Worm (Caenorhabditis elegans) whole organism, dauer: Measurements from ENCODE around the gene fbxb-48.

ENCODE experiments used
- unc-62 ChIP-seq: sonication (generic microtip); optimal IDR thresholded peaks from 2 replicates; lab custom pipeline; 2017; ENCODE audit warnings: missing biosample characterization, missing genetic modification reagents, missing genetic modification characterization

The fbxb-48 gene

DNA sequence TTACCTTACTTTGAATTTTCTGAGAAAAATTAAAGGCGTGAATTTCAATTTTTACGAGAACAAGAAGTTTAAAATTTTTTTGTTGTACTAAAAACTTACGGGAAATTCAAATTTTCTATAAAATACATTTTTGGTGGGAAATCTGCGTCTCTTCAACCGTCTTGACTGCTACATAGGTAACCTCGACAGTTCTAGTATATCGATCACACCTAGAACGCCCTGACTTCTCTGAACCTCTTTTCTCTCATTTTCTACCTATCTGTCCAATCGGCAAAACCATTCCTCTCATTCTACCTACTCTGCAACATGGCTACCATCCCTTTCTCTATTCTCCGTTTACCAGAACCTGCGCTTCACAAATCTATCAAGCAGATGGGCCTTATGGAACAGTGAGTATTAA lies 35.3 kb downstream of the fbxb-48 start, which contains the start of gene fbxb-25:
fbxb-25 (plus strand) TSS at position 301 of the 400 bp plus-strand sequence.
- TF ChIP-seq unc-62 (GFP tag; lab: Kevin White, UChicago), result no peak

DNA sequence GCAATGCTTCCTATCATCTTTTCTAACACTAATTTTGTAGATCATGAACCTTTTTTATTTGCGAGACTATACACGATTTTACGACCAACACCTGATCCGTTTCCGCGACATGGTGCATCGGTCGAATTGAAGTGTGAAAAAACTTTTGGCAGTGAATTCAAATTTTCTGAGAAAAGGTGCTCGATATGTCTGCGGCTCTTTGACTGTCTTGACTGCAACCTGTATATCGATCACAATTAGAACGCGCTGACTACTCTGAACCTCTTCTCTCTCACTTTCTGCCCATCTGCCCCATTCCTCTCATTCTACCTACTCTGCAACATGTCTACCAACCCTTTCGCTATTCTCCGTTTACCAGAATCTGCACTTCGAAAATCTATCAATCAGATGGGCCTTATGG lies 36.8 kb downstream of the fbxb-48 start, which contains the start of gene fbxb-26:
fbxb-26 (plus strand) TSS at position 301 of the 400 bp plus-strand sequence.
- TF ChIP-seq unc-62 (GFP tag; lab: Kevin White, UChicago), result no peak

DNA sequence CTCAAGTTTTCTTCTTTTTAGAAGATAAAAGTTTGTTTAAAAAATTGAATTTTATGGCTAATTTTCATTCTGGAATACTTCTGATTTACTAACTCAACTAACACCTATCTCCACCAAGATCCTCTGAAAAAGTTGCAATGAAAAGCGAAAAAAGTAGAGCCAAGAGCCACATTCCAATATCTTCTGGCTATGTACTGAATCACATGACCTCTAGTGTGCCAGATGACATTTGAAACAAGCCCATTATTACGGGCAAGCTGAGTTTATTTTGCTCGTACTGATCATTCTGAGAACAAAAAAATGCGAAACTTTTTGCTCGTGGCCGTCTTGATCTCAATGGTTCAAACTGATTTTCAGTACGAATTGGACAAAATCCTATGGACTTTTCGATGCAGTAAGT lies 40.0 kb downstream of the fbxb-48 start, which contains the start of gene irld-36:
irld-36 (plus strand) TSS at position 301 of the 400 bp plus-strand sequence.
- TF ChIP-seq unc-62 (GFP tag; lab: Kevin White, UChicago), result no peak

DNA sequence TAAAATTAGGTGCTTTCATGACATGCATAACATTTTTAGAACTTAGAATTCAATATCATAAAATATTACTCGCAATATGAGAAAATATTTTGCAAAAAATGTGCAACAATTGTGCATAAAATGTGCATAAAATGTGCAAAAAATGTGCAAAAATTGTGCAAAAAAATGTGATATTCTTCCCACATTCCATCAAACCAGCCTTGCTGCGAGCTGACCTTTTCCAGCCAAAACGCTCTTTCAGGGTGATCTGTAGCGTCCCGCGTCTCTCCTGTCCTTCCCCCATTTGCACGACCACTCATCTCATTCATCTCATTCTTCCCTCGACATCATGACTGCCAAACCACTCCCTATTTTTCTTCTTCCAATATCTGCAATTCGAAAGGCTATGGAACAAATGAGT lies 43.0 kb downstream of the fbxb-48 start, which contains the start of gene fbxb-17:
fbxb-17 (plus strand) TSS at position 301 of the 400 bp plus-strand sequence.
- no peak for TF ChIP-seq unc-62 (GFP tag; lab: Kevin White, UChicago)

DNA sequence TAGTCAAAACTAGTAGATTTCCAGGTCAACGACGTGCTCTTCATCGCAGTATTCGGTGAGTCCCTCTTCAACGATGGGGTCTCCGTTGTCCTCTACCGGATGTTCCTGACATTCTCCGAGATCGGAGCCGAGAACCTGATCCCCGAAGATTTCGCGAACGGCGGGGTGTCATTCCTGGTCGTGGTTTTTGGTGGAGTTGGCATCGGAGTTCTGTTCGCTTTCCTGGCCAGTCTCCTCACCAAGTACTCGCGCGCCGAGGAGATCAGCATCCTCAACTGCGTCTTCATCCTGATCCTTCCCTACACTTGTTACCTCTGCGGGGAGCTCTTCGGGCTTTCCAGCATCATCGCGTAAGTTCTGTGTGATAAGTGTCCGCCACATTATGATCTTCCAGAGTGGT lies 46.4 kb downstream of the fbxb-48 start:
- no peak for TF ChIP-seq unc-62 (GFP tag; lab: Kevin White, UChicago)

DNA sequence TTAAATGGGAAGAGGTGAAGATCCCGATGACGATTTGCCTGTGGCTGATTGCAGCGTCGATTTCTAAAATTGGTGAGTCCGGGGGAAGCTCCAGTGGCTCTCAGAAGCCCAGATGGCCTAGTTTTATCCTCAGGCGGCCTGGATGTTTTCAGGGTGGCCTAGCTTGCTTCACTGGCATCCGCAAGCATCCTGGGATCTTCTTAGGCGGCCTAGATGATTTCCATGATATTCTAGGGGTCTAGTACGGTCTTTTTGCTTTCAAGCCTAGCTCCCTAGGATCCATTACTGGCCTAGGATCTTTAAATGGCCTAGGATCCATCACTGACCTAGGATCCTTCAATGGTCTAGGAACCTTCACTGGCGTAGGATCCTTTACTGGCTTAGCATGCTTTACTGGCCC lies 48.1 kb downstream of the fbxb-48 start:
- no peak for TF ChIP-seq unc-62 (GFP tag; lab: Kevin White, UChicago)

DNA sequence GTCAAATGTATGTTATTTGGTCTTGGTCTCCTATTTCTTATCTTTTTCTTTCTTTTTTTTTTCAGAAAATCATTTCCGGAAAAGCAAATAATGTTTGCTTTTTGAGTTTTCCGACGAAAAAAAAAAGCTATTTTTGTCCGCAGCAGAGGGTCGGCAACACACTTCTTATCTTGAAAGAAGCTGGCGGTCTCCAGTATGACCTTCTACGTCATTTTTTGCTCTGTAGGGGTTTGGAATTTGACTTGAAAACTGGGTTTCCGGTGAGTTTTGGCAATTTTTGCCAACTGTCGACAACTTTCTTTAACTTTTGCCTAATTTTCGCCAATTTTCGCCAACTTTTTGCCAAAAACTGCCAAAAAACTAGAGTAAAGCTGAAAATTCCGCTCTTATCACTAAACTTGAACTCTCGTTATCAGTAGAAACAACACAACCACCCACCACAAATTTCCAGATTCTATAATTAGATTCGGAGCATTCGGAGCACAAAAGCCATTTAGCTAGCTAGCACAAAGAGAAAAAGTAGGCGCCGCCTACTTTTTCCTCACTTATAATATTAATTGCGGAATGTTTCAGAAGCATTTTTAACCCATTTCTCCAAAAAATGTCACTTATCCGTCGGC lies 48.7 kb downstream of the fbxb-48 start, which contains the start of gene nhx-6:
nhx-6 (plus strand) TSS at position 570 of the 620 bp plus-strand sequence.
- TF ChIP-seq unc-62 (GFP tag; lab: Kevin White, UChicago), result no peak

DNA sequence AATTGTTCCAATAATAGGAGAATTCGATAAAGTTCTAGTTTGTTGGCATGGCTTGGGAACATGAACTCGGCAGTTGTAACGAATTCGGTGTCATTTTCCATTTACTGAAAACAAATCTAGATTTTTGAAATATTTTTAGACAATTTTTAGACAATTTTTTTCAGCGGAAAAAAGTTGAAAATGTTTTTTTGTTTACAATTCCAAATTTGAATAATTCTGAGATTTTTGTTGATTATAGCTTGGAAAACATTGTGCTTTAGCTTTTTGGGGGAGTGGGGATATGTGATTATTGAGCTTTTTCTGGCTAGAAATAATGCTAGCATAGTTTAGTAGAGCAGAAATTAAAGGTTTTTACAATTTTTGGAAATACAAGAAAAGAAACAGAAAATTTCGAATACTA lies 50.1 kb downstream of the fbxb-48 start, which contains the start of gene srw-97:
srw-97 (minus strand) TSS at position 101 of the 400 bp plus-strand sequence.
- TF ChIP-seq unc-62 (GFP tag; lab: Kevin White, UChicago), result no peak
